Worm (Caenorhabditis elegans) whole organism, late embryonic: ENCODE data around the gene glr-5.

Experiments used
- C38D4.7 ChIP-seq: fragments of 200-800 bp; sonication (Bioruptor generic); optimal IDR thresholded peaks from 2 replicates; lab custom pipeline; 2018; ENCODE audit warnings: mild to moderate bottlenecking, missing genetic modification characterization, moderate library complexity, missing compliant biosample characterization
- K02D7.2 ChIP-seq: sonication (generic microtip); optimal IDR thresholded peaks from 2 replicates; lab custom pipeline; 2017; ENCODE audit warnings: mild to moderate bottlenecking, missing genetic modification characterization, missing compliant biosample characterization
- K09A11.1 ChIP-seq: sonication (generic microtip); optimal IDR thresholded peaks from 2 replicates; lab custom pipeline; 2017; ENCODE audit warnings: antibody characterized with exemption, mild to moderate bottlenecking, missing genetic modification characterization, missing compliant biosample characterization; ENCODE audit not compliant: insufficient read depth
- T23F11.4 ChIP-seq: fragments of 200-800 bp; sonication (Bioruptor generic); optimal IDR thresholded peaks from 2 replicates; lab custom pipeline; 2018; ENCODE audit warnings: mild to moderate bottlenecking, missing genetic modification characterization, missing compliant biosample characterization
- ahr-1 ChIP-seq: sonication (generic microtip); optimal IDR thresholded peaks from 2 replicates; lab custom pipeline; 2016; ENCODE audit warnings: missing genetic modification characterization, missing compliant biosample characterization
- ama-1 ChIP-seq: fragments of 150-350 bp; optimal IDR thresholded peaks from 2 replicates; lab custom pipeline; 2014
- ceh-14 ChIP-seq: sonication (generic microtip); optimal IDR thresholded peaks from 2 replicates; lab custom pipeline; 2016; ENCODE audit warnings: missing genotype, missing genetic modification characterization, missing compliant biosample characterization
- ceh-19 ChIP-seq: fragments of 200-800 bp; sonication (Bioruptor generic); optimal IDR thresholded peaks from 2 replicates; lab custom pipeline; 2018; ENCODE audit warnings: mild to moderate bottlenecking, missing genetic modification characterization, missing compliant biosample characterization
- ceh-2 ChIP-seq: sonication (generic microtip); optimal IDR thresholded peaks from 2 replicates; lab custom pipeline; 2016; ENCODE audit warnings: missing genotype, missing genetic modification characterization, missing compliant biosample characterization
- ceh-24 ChIP-seq: sonication (generic microtip); optimal IDR thresholded peaks from 2 replicates; lab custom pipeline; 2016; ENCODE audit warnings: mild to moderate bottlenecking, missing genetic modification characterization, missing compliant biosample characterization
- ceh-30 ChIP-seq: fragments of 150-350 bp; optimal IDR thresholded peaks from 2 replicates; lab custom pipeline; 2014; ENCODE audit warnings: missing biosample characterization, missing genetic modification characterization
- ceh-31 ChIP-seq: sonication (generic microtip); optimal IDR thresholded peaks from 2 replicates; lab custom pipeline; 2016; ENCODE audit warnings: missing genetic modification characterization, missing compliant biosample characterization
- ceh-34 ChIP-seq: sonication (generic microtip); optimal IDR thresholded peaks from 2 replicates; lab custom pipeline; 2016; ENCODE audit warnings: mild to moderate bottlenecking, missing genetic modification characterization, missing compliant biosample characterization
- ceh-45 ChIP-seq: fragments of 200-800 bp; sonication (Bioruptor generic); IDR thresholded peaks from 2 replicates; pipeline ENCODE4 v1.3.6; 2022; ENCODE audit warnings: missing genetic modification reagents, missing genetic modification characterization, missing compliant biosample characterization
- ceh-9 ChIP-seq: sonication (generic microtip); optimal IDR thresholded peaks from 2 replicates; lab custom pipeline; 2016; ENCODE audit warnings: mild to moderate bottlenecking, missing genetic modification characterization, inconsistent platforms, missing compliant biosample characterization
- che-1 ChIP-seq: sonication (generic microtip); optimal IDR thresholded peaks from 2 replicates; lab custom pipeline; 2016; ENCODE audit warnings: mild to moderate bottlenecking, missing genetic modification characterization, missing compliant biosample characterization
- dmd-4 ChIP-seq: sonication (generic microtip); optimal IDR thresholded peaks from 2 replicates; lab custom pipeline; 2016; ENCODE audit warnings: borderline replicate concordance, missing genetic modification characterization, missing compliant biosample characterization
- elt-2 ChIP-seq: sonication (generic microtip); optimal IDR thresholded peaks from 2 replicates; lab custom pipeline; 2016; ENCODE audit warnings: missing genetic modification reagents, missing genetic modification characterization, missing compliant biosample characterization
- ets-4 ChIP-seq: sonication (generic microtip); optimal IDR thresholded peaks from 2 replicates; lab custom pipeline; 2016; ENCODE audit warnings: missing genetic modification characterization, missing compliant biosample characterization
- fax-1 ChIP-seq: sonication (generic microtip); optimal IDR thresholded peaks from 2 replicates; lab custom pipeline; 2016; ENCODE audit warnings: missing genotype, missing genetic modification characterization, missing compliant biosample characterization
- hlh-13 ChIP-seq: fragments of 200-800 bp; sonication (Bioruptor generic); optimal IDR thresholded peaks from 2 replicates; lab custom pipeline; 2018; ENCODE audit warnings: mild to moderate bottlenecking, missing genetic modification characterization, missing compliant biosample characterization
- hlh-6 ChIP-seq: sonication (generic microtip); optimal IDR thresholded peaks from 2 replicates; lab custom pipeline; 2016; ENCODE audit warnings: missing genotype, missing genetic modification characterization, missing compliant biosample characterization
- mec-3 ChIP-seq: sonication (generic microtip); optimal IDR thresholded peaks from 2 replicates; lab custom pipeline; 2016; ENCODE audit warnings: borderline replicate concordance, missing genetic modification characterization, missing compliant biosample characterization
- nfya-1 ChIP-seq: sonication (generic microtip); optimal IDR thresholded peaks from 2 replicates; lab custom pipeline; 2017; ENCODE audit warnings: missing genetic modification characterization, mild to moderate bottlenecking, missing compliant biosample characterization, antibody characterized with exemption, moderate library complexity
- odd-2 ChIP-seq: sonication (generic microtip); optimal IDR thresholded peaks from 2 replicates; lab custom pipeline; 2017; ENCODE audit warnings: antibody characterized with exemption, mild to moderate bottlenecking, missing genetic modification characterization, missing compliant biosample characterization
- pag-3 ChIP-seq: sonication (generic microtip); optimal IDR thresholded peaks from 2 replicates; lab custom pipeline; 2016; ENCODE audit warnings: missing compliant biosample characterization, missing genetic modification characterization, borderline replicate concordance
- pha-4 ChIP-seq: fragments of 150-350 bp; optimal IDR thresholded peaks from 2 replicates; lab custom pipeline; 2018; ENCODE audit warnings: missing biosample characterization, missing genetic modification reagents, missing genetic modification characterization
- rnt-1 ChIP-seq: sonication (generic microtip); optimal IDR thresholded peaks from 2 replicates; lab custom pipeline; 2016; ENCODE audit warnings: missing genetic modification characterization, missing compliant biosample characterization
- sox-2 ChIP-seq: fragments of 200-800 bp; sonication (Bioruptor generic); IDR thresholded peaks from 2 replicates; pipeline ENCODE4 v1.3.6; 2022; ENCODE audit warnings: missing genetic modification reagents, missing genetic modification characterization, missing compliant biosample characterization
- sox-4 ChIP-seq: sonication (generic microtip); optimal IDR thresholded peaks from 2 replicates; lab custom pipeline; 2017; ENCODE audit warnings: mild to moderate bottlenecking, missing genetic modification characterization, inconsistent platforms, missing compliant biosample characterization
- unc-3 ChIP-seq, 2 experiments: fragments of 200-800 bp in 1 of 2; sonication (Bioruptor generic) in 1 of 2; sonication (generic microtip) in 1 of 2; conservative IDR thresholded peaks in 1 of 2; optimal IDR thresholded peaks in 1 of 2; 2 replicates each; pipeline versions ENCODE4 v1.3.6 to Lab custom; 2016 to 2022; ENCODE audit warnings: missing compliant biosample characterization in 2 of 2, missing genetic modification characterization in 2 of 2, missing genetic modification reagents in 1 of 2
- unc-42 ChIP-seq: sonication (generic microtip); optimal IDR thresholded peaks from 2 replicates; lab custom pipeline; 2016; ENCODE audit warnings: missing genotype, missing genetic modification characterization, missing compliant biosample characterization
- unc-55 ChIP-seq: sonication (generic microtip); optimal IDR thresholded peaks from 2 replicates; lab custom pipeline; 2017; ENCODE audit warnings: missing biosample characterization, missing genetic modification reagents, missing genetic modification characterization
- unc-86 ChIP-seq: sonication (generic microtip); optimal IDR thresholded peaks from 2 replicates; lab custom pipeline; 2016; ENCODE audit warnings: missing genetic modification characterization, missing compliant biosample characterization
- ztf-16 ChIP-seq: sonication (generic microtip); optimal IDR thresholded peaks from 2 replicates; lab custom pipeline; 2017; ENCODE audit warnings: missing genetic modification characterization, missing compliant biosample characterization

The glr-5 gene

ce11 chrV:8762861-8763260 lies 46.6 kb downstream of the glr-5 start, which contains the start of gene B0507.8:
Gene B0507.8 (minus strand): TSS chrV:8762961.
- TF ChIP-seq K02D7.2 (tag; lab: Kevin White, UChicago) (no peak), pha-4 (tag; lab: Kevin White, UChicago) (no peak), mec-3 (tag; lab: Kevin White, UChicago) (no peak), ceh-9 (no peak), ceh-31 (tag; lab: Kevin White, UChicago) (no peak), odd-2 (no peak), ama-1 (no peak), unc-3 (GFP tag; conservative IDR thresholded peaks at IDR 0.05; lab: Robert Waterston, UW) (no peak), unc-3 (tag; optimal IDR thresholded peaks at IDR 0.05; lab: Kevin White, UChicago) (no peak), ahr-1 (no peak), fax-1 (tag; lab: Kevin White, UChicago) (no peak), ceh-45 (GFP tag; lab: Robert Waterston, UW) (no peak), dmd-4 (tag; lab: Kevin White, UChicago) (no peak), hlh-13 (GFP tag; lab: Kevin White, UChicago) (no peak), ceh-34 (no peak), C38D4.7 (GFP tag; lab: Kevin White, UChicago) (no peak), ztf-16 (tag; lab: Kevin White, UChicago) (no peak), unc-86 (tag; lab: Kevin White, UChicago) (no peak)

ce11 chrV:8765938-8766337 lies 49.6 kb downstream of the glr-5 start, which contains the start of gene B0507.9:
Gene B0507.9 (minus strand): TSS chrV:8766038.
- TF ChIP-seq unc-55 (GFP tag; lab: Kevin White, UChicago) = no peak
- TF ChIP-seq unc-86 (tag; lab: Kevin White, UChicago) = no peak
- TF ChIP-seq rnt-1 (tag; lab: Kevin White, UChicago) = no peak
- no peak for TF ChIP-seq ceh-19 (GFP tag; lab: Kevin White, UChicago)
- TF ChIP-seq che-1 (tag; lab: Kevin White, UChicago) = no peak
- TF ChIP-seq ceh-30 (tag; lab: Kevin White, UChicago) = no peak
- TF ChIP-seq ztf-16 (tag; lab: Kevin White, UChicago) = no peak
- TF ChIP-seq K09A11.1 (tag; lab: Kevin White, UChicago) = no peak
- no peak for TF ChIP-seq ceh-14 (tag; lab: Kevin White, UChicago)
- no peak for TF ChIP-seq sox-4
- TF ChIP-seq nfya-1 (tag; lab: Kevin White, UChicago) = no peak
- no peak for TF ChIP-seq ets-4 (tag; lab: Kevin White, UChicago)
- TF ChIP-seq hlh-6 (tag; lab: Kevin White, UChicago) = no peak
- TF ChIP-seq ceh-2 (tag; lab: Kevin White, UChicago) = no peak
- TF ChIP-seq sox-2 (GFP tag; lab: Robert Waterston, UW) = no peak
- TF ChIP-seq unc-42 = no peak
- TF ChIP-seq pag-3 (tag; lab: Kevin White, UChicago) = no peak
- no peak for TF ChIP-seq odd-2

- no peak for TF ChIP-seq sox-4
- no peak for TF ChIP-seq unc-86 (tag; lab: Kevin White, UChicago)
- TF ChIP-seq ceh-24 (tag; lab: Kevin White, UChicago) = no peak
- no peak for TF ChIP-seq C38D4.7 (GFP tag; lab: Kevin White, UChicago)
Measured at ce11 chrV:8767041-8767440, 50.7 kb downstream of the glr-5 start.

- TF ChIP-seq elt-2 (tag; lab: Kevin White, UChicago) = peak; percentile 61
- no peak for TF ChIP-seq T23F11.4
- TF ChIP-seq, all 69 proteins: peak for 1
Measured at ce11 chrV:8767493-8767892, 51.2 kb downstream of the glr-5 start.
